Worm (Caenorhabditis elegans) whole organism, L4/young adult: ENCODE data around the gene T24G10.2.

Experiments used
- W03F9.2 ChIP-seq: fragments of 150-350 bp; optimal IDR thresholded peaks from 2 replicates; lab custom pipeline; 2014; ENCODE audit warnings: missing biosample characterization, missing genetic modification characterization
- dao-5 ChIP-seq: sonication (generic microtip); optimal IDR thresholded peaks from 2 replicates; lab custom pipeline; 2016; ENCODE audit warnings: missing genotype, missing genetic modification characterization, moderate library complexity, missing compliant biosample characterization
- him-1 ChIP-seq: sonication (generic microtip); optimal IDR thresholded peaks from 2 replicates; lab custom pipeline; 2016; ENCODE audit warnings: missing genotype, missing genetic modification reagents, missing genetic modification characterization, missing compliant biosample characterization

DNA sequence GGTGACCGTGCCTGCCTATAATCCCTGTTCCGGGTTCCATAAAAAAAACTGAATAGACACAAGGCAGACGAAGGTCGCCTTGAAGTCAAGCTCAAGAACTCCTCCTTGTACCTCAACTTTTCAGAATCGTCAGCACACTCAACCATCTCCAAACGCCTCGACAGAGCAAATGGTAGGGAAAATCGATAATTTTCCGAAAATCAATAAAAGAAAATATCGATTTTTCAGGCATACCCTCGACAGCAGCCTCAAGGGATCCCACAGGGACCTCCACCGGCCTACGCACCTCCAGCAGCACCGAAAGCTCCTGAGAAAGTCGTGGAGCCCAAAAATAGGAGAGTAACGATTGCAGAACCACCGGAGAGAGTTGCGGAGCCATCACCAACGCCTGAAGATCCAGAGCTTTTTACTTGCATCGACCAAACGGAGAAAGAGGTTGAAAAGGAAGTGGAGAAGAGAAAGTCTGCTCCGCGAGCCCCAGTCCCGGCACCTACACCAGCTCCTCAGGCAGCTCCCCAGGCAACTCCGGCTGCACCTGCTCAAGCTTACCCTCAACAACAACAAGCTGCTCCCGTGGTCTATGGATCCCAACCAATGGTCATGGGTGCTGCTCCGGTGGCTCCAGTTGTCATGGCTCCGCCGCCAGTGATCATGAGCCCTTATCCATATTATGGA is 37.1 kb upstream of the T24G10.2 start:
- TF ChIP-seq W03F9.2 (tag; lab: Kevin White, UChicago) (no peak), him-1 (tag; lab: Kevin White, UChicago) (no peak), dao-5 (no peak)
